Fruit fly (Drosophila melanogaster) whole organism, pupa: ENCODE data around the gene Cbl.

Experiments used
- CG10348 ChIP-seq: fragments of 200-800 bp; sonication (Bioruptor generic); IDR thresholded peaks from 2 replicates; pipeline ENCODE4 v1.3.6; 2022; ENCODE audit warnings: missing biosample characterization, missing genetic modification characterization
- CG12605 ChIP-seq: fragments of 200-800 bp; sonication (Bioruptor generic); IDR thresholded peaks from 2 replicates; pipeline ENCODE4 v1.3.6; 2022; ENCODE audit warnings: missing biosample characterization, missing genetic modification characterization
- CG13204 ChIP-seq: fragments of 200-800 bp; sonication (Bioruptor generic); optimal IDR thresholded peaks from 2 replicates; lab custom pipeline; 2018; ENCODE audit warnings: missing biosample characterization, mild to moderate bottlenecking, missing genetic modification characterization, moderate library complexity
- CG14655 ChIP-seq: fragments of 200-800 bp; sonication (Bioruptor generic); optimal IDR thresholded peaks from 3 replicates; lab custom pipeline; 2017; ENCODE audit warnings: mild to moderate bottlenecking, missing biosample characterization, missing genetic modification reagents, missing genetic modification characterization
- CG15710 ChIP-seq: fragments of 200-800 bp; sonication (Bioruptor generic); optimal IDR thresholded peaks from 2 replicates; lab custom pipeline; 2018; ENCODE audit warnings: missing biosample characterization, mild to moderate bottlenecking, missing genetic modification characterization, moderate library complexity
- CG17806 ChIP-seq: fragments of 200-800 bp; sonication (Bioruptor generic); optimal IDR thresholded peaks from 2 replicates; lab custom pipeline; 2018; ENCODE audit warnings: missing biosample characterization, mild to moderate bottlenecking, missing genetic modification characterization, moderate library complexity
- CG32121 ChIP-seq: fragments of 200-800 bp; sonication (Bioruptor generic); IDR thresholded peaks from 2 replicates; pipeline ENCODE4 v1.3.6; 2022; ENCODE audit warnings: missing biosample characterization, missing genetic modification characterization
- CG34367 ChIP-seq: fragments of 200-800 bp; sonication (Bioruptor generic); optimal IDR thresholded peaks from 2 replicates; lab custom pipeline; 2018; ENCODE audit warnings: missing biosample characterization, mild to moderate bottlenecking, missing genetic modification characterization
- CG4496 ChIP-seq: fragments of 200-800 bp; sonication (Bioruptor generic); IDR thresholded peaks from 3 replicates; pipeline ENCODE4 v1.3.6; 2022; ENCODE audit warnings: missing biosample characterization, missing genetic modification characterization
- CG8159 ChIP-seq: fragments of 200-800 bp; sonication (Bioruptor generic); optimal IDR thresholded peaks from 3 replicates; lab custom pipeline; 2018; ENCODE audit warnings: missing biosample characterization, mild to moderate bottlenecking, missing genetic modification characterization, moderate library complexity
- CG8301 ChIP-seq: fragments of 200-800 bp; sonication (Bioruptor generic); optimal IDR thresholded peaks from 2 replicates; lab custom pipeline; 2018; ENCODE audit warnings: missing biosample characterization, mild to moderate bottlenecking, missing genetic modification characterization
- CG9948 ChIP-seq: fragments of 200-800 bp; sonication (Bioruptor generic); optimal IDR thresholded peaks from 2 replicates; lab custom pipeline; 2018; ENCODE audit warnings: missing biosample characterization, mild to moderate bottlenecking, missing genetic modification characterization, moderate library complexity
- D1 ChIP-seq: fragments of 200-800 bp; sonication (Bioruptor generic); optimal IDR thresholded peaks from 2 replicates; lab custom pipeline; 2018; ENCODE audit warnings: missing biosample characterization, mild to moderate bottlenecking, missing genetic modification characterization, moderate library complexity
- EcR ChIP-seq: fragments of 200-800 bp; sonication (Bioruptor generic); optimal IDR thresholded peaks from 3 replicates; lab custom pipeline; 2019; ENCODE audit warnings: missing biosample characterization, missing genetic modification characterization, mild to moderate bottlenecking, moderate library complexity, missing genetic modification reagents
- Ets98B ChIP-seq: fragments of 200-800 bp; sonication (Bioruptor generic); IDR thresholded peaks from 2 replicates; pipeline ENCODE4 v1.3.6; 2022; ENCODE audit warnings: missing biosample characterization, missing genetic modification characterization
- Pif1A ChIP-seq: fragments of 200-800 bp; sonication (Bioruptor generic); optimal IDR thresholded peaks from 3 replicates; lab custom pipeline; 2016; ENCODE audit warnings: missing biosample characterization, missing genetic modification characterization
- Pif1B ChIP-seq: fragments of 200-800 bp; sonication (Bioruptor generic); optimal IDR thresholded peaks from 3 replicates; lab custom pipeline; 2016; ENCODE audit warnings: missing biosample characterization, missing genetic modification characterization
- Snoo ChIP-seq: fragments of 200-800 bp; sonication (Bioruptor generic); optimal IDR thresholded peaks from 3 replicates; lab custom pipeline; 2017; ENCODE audit warnings: missing biosample characterization, mild to moderate bottlenecking, missing genetic modification characterization, inconsistent platforms
- fd96Ca ChIP-seq: fragments of 200-800 bp; sonication (Bioruptor generic); IDR thresholded peaks from 3 replicates; pipeline ENCODE4 v1.3.6; 2022; ENCODE audit warnings: missing biosample characterization, missing genetic modification characterization
- gl ChIP-seq: fragments of 200-800 bp; sonication (Bioruptor generic); optimal IDR thresholded peaks from 2 replicates; lab custom pipeline; 2018; ENCODE audit warnings: missing biosample characterization, mild to moderate bottlenecking, missing genetic modification characterization
- rn ChIP-seq: fragments of 200-800 bp; sonication (Bioruptor generic); IDR thresholded peaks from 2 replicates; pipeline ENCODE4 v1.3.6; 2022; ENCODE audit warnings: missing biosample characterization, missing genetic modification characterization

Cbl gene

DNA sequence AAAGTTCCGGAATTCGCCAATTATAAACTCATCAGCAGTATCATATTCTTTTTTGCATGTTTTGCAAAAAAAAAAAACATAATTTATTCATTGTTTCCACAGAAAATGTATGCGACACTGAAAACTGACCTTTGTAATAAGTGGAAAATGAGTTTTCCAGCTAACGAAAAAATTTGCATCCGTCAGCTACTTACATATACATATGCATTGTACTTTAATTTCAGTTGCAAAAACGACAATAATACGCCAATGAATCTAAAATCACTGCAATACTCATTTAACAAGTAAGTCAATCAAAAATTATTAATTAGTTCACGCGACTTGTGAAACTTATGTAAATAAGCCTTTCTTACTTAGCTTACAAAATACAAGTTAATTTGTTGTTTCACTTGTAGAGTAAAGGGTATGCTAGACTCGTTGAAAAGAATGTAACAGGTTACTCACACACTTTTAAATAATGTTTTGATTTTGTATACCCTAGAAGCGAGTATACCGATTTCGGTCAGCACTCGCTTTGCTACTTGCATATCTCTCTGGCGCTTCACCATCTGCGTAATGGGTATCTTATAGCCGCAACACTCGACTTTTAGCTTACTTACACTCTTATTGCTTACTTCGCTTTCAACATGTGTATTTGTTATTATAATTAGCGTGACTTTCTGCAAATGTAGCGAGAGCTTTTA is 25.9 kb upstream of the Cbl start:
- TF ChIP-seq CG32121 (GFP tag; lab: Robert Waterston, UW) (peak; percentile 86), Ets98B (peak; percentile 84), Snoo (tag; lab: Kevin White, UChicago) (peak; percentile 81), CG14655 (GFP tag; lab: Kevin White, UChicago) (no peak), CG34367 (tag; lab: Kevin White, UChicago) (peak; percentile 72), CG17806 (peak; percentile 77), CG8301 (tag; lab: Kevin White, UChicago) (no peak), gl (tag; lab: Kevin White, UChicago) (peak; percentile 75), Pif1A (no peak), rn (GFP tag; lab: Robert Waterston, UW) (peak; percentile 63; the same call in 1 of the 2 replicates), CG12605 (peak; percentile 65), CG15710 (tag; lab: Kevin White, UChicago) (peak; percentile 84), CG9948 (peak; percentile 66), fd96Ca (GFP tag; lab: Robert Waterston, UW) (peak; percentile 86), CG10348 (no peak), CG4496 (GFP tag; lab: Robert Waterston, UW) (peak; percentile 86), D1 (tag; lab: Kevin White, UChicago) (no peak), EcR (GFP tag; lab: Kevin White, UChicago) (no peak)

DNA sequence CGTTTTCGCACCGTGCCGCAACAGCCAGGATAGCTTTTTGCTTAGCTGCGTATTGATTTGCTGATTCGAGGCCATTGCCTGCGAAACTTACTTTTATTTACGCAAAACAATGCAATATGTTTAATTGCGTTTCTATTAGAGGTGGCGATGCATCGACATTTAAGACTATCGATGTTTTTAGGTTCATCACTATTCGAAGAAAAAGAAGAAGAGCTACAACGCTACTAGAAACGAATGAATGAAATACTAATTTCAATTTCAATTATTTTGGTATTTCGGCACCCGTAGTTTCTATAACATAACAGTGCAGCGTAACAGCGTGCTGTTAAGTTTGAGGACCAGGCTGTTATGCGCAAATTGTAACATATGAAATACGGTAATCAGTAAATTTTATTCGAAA is 19.6 kb upstream of the Cbl start, which contains the start of the genes Tpt, mkg-p and CG13667:
Gene Tpt, minus strand, starts transcription at position 155 of the 400 bp plus-strand sequence.
Gene mkg-p, minus strand, starts transcription at position 155 of the 400 bp plus-strand sequence.
Gene CG13667, plus strand, starts transcription at position 332 of the 400 bp plus-strand sequence.
- TF ChIP-seq CG4496 (GFP tag; lab: Robert Waterston, UW) (peak; percentile 27; the same call in 1 of the 3 replicates), CG13204 (GFP tag; lab: Kevin White, UChicago) (no peak)

DNA sequence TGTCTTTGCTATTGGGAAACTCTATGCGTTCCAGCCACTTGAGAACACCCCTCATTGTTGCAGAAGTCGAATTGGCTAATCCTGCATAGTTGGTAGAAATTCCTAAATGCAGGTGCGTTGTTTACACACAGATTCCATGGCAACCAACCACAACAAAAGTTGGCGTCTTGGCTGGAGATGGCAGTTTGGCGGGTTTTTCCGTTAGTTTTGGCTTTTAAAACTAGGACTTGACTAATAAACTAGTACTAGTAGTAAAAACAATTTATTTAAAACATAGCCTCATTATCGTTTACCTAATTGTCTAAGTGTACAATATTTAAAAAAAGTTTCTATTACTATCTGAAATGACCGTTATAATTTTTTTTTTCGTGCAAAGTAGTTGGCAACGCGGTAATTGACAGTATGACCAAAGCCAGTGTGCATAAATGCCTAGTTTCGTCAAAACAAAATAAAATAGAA is 13.3 kb upstream of the Cbl start, which contains the start of gene Exo70:
Gene Exo70, plus strand, starts transcription at position 413 of the 459 bp plus-strand sequence.
- peak; percentile 32 for TF ChIP-seq CG34367 (tag; lab: Kevin White, UChicago)
- TF ChIP-seq fd96Ca (GFP tag; lab: Robert Waterston, UW) = no peak
- no peak for TF ChIP-seq Pif1A
- 0 out of 2 replicates have a peak, but pooled peaks have one; percentile 10 for TF ChIP-seq rn (GFP tag; lab: Robert Waterston, UW)
- TF ChIP-seq CG4496 (GFP tag; lab: Robert Waterston, UW) = no peak
- peak; percentile 31 for TF ChIP-seq CG15710 (tag; lab: Kevin White, UChicago)

DNA sequence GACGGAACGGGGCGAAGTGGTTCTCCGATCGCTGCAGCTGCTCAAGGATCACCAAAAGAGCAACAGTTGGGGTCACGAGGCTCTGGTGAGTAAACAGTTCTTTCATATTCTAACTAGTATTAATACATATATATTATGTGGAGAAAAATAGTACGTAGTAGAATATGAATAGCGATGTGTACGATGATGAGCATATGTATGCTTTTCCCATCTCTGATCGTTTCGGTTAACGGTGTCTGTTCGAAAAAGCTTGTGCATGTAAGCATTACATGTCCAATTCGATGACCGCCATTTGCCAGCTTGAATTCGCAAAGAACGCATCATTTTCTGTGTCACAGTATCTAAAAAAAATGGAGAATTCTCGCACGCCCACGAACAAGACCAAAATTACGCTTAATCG is 12.0 kb upstream of the Cbl start, which contains the start of the genes Oseg1 and mtrm:
Gene Oseg1, minus strand, starts transcription at position 101 of the 400 bp plus-strand sequence.
Gene mtrm, plus strand, starts transcription at position 288 of the 400 bp plus-strand sequence.
- no peak for TF ChIP-seq CG4496 (GFP tag; lab: Robert Waterston, UW)
- no peak for TF ChIP-seq CG12605
- TF ChIP-seq CG32121 (GFP tag; lab: Robert Waterston, UW) = no peak
- TF ChIP-seq Pif1B (GFP tag; lab: Kevin White, UChicago) = no peak
- no peak for TF ChIP-seq CG8301 (tag; lab: Kevin White, UChicago)
- TF ChIP-seq CG8159 (tag; lab: Kevin White, UChicago) = no peak
- TF ChIP-seq D1 (tag; lab: Kevin White, UChicago) = no peak
- no peak for TF ChIP-seq CG14655 (GFP tag; lab: Kevin White, UChicago)
- no peak for TF ChIP-seq CG34367 (tag; lab: Kevin White, UChicago)
- no peak for TF ChIP-seq CG17806
- no peak for TF ChIP-seq rn (GFP tag; lab: Robert Waterston, UW)
- TF ChIP-seq Pif1A = no peak
- TF ChIP-seq Snoo (tag; lab: Kevin White, UChicago) = no peak
- no peak for TF ChIP-seq Ets98B
- no peak for TF ChIP-seq CG10348
- no peak for TF ChIP-seq CG15710 (tag; lab: Kevin White, UChicago)
- no peak for TF ChIP-seq fd96Ca (GFP tag; lab: Robert Waterston, UW)
- TF ChIP-seq EcR (GFP tag; lab: Kevin White, UChicago) = no peak
- no peak for TF ChIP-seq CG13204 (GFP tag; lab: Kevin White, UChicago)
- TF ChIP-seq CG9948 = no peak

DNA sequence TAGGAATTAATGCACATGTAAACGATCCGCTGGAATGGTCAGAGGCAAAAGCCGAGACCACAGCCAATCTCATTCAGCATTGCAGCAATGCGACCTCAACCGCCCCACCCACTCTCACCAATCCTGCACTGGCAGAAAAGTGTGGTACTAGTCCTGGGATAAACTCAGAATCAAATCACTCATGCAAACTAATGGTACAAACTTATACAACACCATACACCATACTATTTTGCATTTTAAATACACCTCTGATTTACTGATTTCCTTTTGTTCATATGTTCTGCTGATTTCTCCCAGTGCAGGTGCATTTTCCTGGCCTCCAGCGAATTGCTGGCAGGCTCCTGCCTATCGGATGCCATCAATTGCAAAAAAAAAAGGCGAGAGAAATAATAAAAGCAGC is 5.8 kb upstream of the Cbl start:
- TF ChIP-seq rn (GFP tag; lab: Robert Waterston, UW) = peak; percentile 84
- peak; percentile 33; the same call in 1 of the 2 replicates for TF ChIP-seq CG10348
- TF ChIP-seq Ets98B = peak; percentile 94
- peak; percentile 88 for TF ChIP-seq Pif1A
- peak; percentile 35 for TF ChIP-seq gl (tag; lab: Kevin White, UChicago)
- no peak for TF ChIP-seq CG13204 (GFP tag; lab: Kevin White, UChicago)
- peak; percentile 76 for TF ChIP-seq CG17806
- no peak for TF ChIP-seq EcR (GFP tag; lab: Kevin White, UChicago)
- TF ChIP-seq CG32121 (GFP tag; lab: Robert Waterston, UW) = peak; percentile 94
- TF ChIP-seq CG14655 (GFP tag; lab: Kevin White, UChicago) = peak; percentile 92
- TF ChIP-seq CG15710 (tag; lab: Kevin White, UChicago) = peak; percentile 67
- peak; percentile 74 for TF ChIP-seq Pif1B (GFP tag; lab: Kevin White, UChicago)
- peak; percentile 38 for TF ChIP-seq Snoo (tag; lab: Kevin White, UChicago)
- TF ChIP-seq D1 (tag; lab: Kevin White, UChicago) = no peak
- TF ChIP-seq CG4496 (GFP tag; lab: Robert Waterston, UW) = peak; percentile 96
- TF ChIP-seq CG34367 (tag; lab: Kevin White, UChicago) = peak; percentile 69
- TF ChIP-seq CG9948 = peak; percentile 74
- peak; percentile 96 for TF ChIP-seq fd96Ca (GFP tag; lab: Robert Waterston, UW)
- TF ChIP-seq CG12605 = peak; percentile 86
- peak; percentile 92 for TF ChIP-seq CG8301 (tag; lab: Kevin White, UChicago)
- TF ChIP-seq CG8159 (tag; lab: Kevin White, UChicago) = peak; percentile 71
